Fruit fly (Drosophila melanogaster): ENCODE measurements around the gene corolla.

DNA sequence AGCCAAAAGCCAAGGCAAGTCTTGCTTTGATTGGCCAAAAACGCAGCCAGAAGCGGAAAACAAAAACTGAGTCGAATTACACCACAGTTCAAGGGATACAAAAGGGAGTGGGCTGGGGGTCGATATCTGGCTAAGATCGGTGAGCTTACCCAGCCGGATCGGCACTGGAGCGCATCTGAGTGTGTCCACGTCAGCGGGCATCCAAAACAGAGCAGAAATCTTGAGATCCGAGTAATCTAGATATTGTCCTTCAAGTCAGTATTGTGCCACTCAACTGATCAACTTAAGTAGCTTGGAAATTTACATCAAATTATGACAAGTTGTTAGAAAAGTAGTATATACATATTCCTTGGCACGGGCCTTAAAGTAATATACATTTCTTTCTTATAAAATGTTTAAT, 43.3 kb downstream of the corolla start, which contains the start of gene CG12992:
- TF ChIP-seq Gug (GFP tag; IDR thresholded peaks at IDR 0.05) (no peak), achi (GFP tag; optimal IDR thresholded peaks at IDR 0.05) (no peak)
